Worm (Caenorhabditis elegans): Measurements from ENCODE around the gene R02E4.1.

R02E4.1 gene

DNA sequence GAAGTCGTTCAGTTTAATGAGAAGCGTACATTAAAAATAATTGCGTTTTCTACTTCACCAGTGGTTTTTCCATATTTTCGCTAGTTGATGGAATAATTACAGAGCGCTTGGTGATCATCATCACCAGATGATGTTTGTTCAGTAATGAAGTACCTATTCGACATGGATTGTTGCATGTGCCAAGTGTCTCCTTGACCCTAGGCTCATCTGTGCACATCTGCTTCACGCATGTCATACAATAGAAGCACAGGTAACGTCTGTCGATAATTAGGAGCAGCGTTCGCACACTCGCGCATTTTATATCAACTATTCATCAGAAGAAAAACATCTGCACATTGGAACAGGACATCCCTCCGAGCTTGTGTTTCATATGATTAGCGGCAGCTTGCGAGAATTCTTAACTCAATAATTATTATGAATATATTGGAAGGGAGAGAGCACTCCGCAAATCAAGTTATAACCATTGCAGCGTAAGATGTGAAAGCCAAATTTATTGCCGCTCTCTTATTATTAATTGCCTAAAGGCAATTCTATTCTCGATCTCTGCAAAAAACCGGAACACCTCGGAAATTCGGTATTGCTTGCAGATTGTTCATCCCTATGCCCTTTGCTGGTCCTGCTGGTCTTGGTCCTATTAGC, 20.9 kb upstream of the R02E4.1 start:
- TF ChIP-seq C16A3.4 (tag; optimal IDR thresholded peaks at IDR 0.05) (no peak), nhr-85 (tag) (peak; percentile 21)

ce11 chrX:4123368-4123767, 19.0 kb upstream of the R02E4.1 start:
- TF ChIP-seq tbx-2 (tag; optimal IDR thresholded peaks at IDR 0.05) (peak; percentile 18), fkh-8 (tag; optimal IDR thresholded peaks at IDR 0.05) (peak; percentile 9), lin-39 (tag; optimal IDR thresholded peaks at IDR 0.05) (no peak), fkh-10 (GFP tag; optimal IDR thresholded peaks at IDR 0.05) (peak; percentile 13), lin-14 (GFP tag; optimal IDR thresholded peaks at IDR 0.05) (peak; percentile 64), lsy-2 (tag; optimal IDR thresholded peaks at IDR 0.05) (no peak), C04F5.9 (tag; optimal IDR thresholded peaks at IDR 0.05) (no peak), blmp-1 (tag; optimal IDR thresholded peaks at IDR 0.05) (no peak), unc-86 (tag; optimal IDR thresholded peaks at IDR 0.05) (peak; percentile 6)

ce11 chrX:4120935-4121334, 16.6 kb upstream of the R02E4.1 start, which contains the start of gene F09F9.3:
Gene F09F9.3 (minus strand): TSS chrX:4121035.
- TF ChIP-seq C16A3.4 (tag; optimal IDR thresholded peaks at IDR 0.05) (no peak), efl-1 (optimal IDR thresholded peaks at IDR 0.05) (no peak), efl-1 (GFP tag; optimal IDR thresholded peaks at IDR 0.05 in 1 of 2) (no peak), nhr-90 (tag; optimal IDR thresholded peaks at IDR 0.05; ENCODE audit: poor library complexity) (no peak), zag-1 (tag; optimal IDR thresholded peaks at IDR 0.05) (no peak), snpc-4 (tag; optimal IDR thresholded peaks at IDR 0.05) (no peak), fkh-4 (tag; optimal IDR thresholded peaks at IDR 0.05; ENCODE audit: borderline replicate concordance) (no peak), lir-3 (tag; optimal IDR thresholded peaks at IDR 0.05; ENCODE audit: poor library complexity) (no peak), ceh-63 (GFP tag; optimal IDR thresholded peaks at IDR 0.05) (no peak), Y116A8C.19 (tag; optimal IDR thresholded peaks at IDR 0.05; ENCODE audit: borderline replicate concordance) (no peak), mef-2 (tag; optimal IDR thresholded peaks at IDR 0.05) (no peak), nhr-28 (tag; optimal IDR thresholded peaks at IDR 0.05) (no peak), unc-130 (tag; optimal IDR thresholded peaks at IDR 0.05) (no peak), skn-1 (tag; optimal IDR thresholded peaks at IDR 0.05) (no peak), nhr-77 (tag; optimal IDR thresholded peaks at IDR 0.05) (no peak), lin-13 (GFP tag; optimal IDR thresholded peaks at IDR 0.05) (no peak), fkh-10 (GFP tag; optimal IDR thresholded peaks at IDR 0.05) (no peak), lin-35 (GFP tag; optimal IDR thresholded peaks at IDR 0.05) (no peak), pax-3 (tag; optimal IDR thresholded peaks at IDR 0.05) (no peak)

DNA sequence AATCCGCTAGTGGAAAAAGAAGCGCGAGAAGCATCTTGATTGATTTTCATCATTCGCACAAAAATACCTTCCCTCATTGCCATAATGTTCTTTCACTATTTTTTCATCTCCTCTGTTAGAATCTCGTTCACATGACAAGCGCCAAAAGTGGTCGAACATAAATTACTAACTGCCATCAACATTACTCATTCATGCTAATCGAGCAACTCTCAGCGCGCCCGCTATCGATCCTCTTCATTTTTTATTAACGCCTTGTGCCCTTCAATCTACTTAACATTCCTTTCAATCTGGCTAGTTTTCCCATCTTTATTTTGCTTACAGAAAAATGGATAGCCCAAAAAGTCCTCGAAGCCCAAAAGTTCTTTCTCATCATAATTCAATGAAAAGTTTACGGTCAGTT, 13.3 kb upstream of the R02E4.1 start, which contains the start of gene F09F9.5:
Gene F09F9.5, plus strand, starts transcription at position 301 of the 400 bp plus-strand sequence.
- TF ChIP-seq vab-15 (tag; optimal IDR thresholded peaks at IDR 0.05): no peak
- no peak for TF ChIP-seq snu-23 (GFP tag; optimal IDR thresholded peaks at IDR 0.05)
- TF ChIP-seq elt-3 (tag; optimal IDR thresholded peaks at IDR 0.05): no peak
- no peak for TF ChIP-seq nhr-28 (tag; optimal IDR thresholded peaks at IDR 0.05)
- TF ChIP-seq nhr-12 (tag; optimal IDR thresholded peaks at IDR 0.05): no peak
- no peak for TF ChIP-seq nhr-84 (tag; optimal IDR thresholded peaks at IDR 0.05)
- no peak for TF ChIP-seq lin-39 (tag; optimal IDR thresholded peaks at IDR 0.05)
- TF ChIP-seq lin-14 (GFP tag; optimal IDR thresholded peaks at IDR 0.05): no peak
- TF ChIP-seq tlp-1 (tag; optimal IDR thresholded peaks at IDR 0.05): no peak
- no peak for TF ChIP-seq ets-5 (GFP tag; IDR thresholded peaks at IDR 0.05)
- TF ChIP-seq egl-13 (tag; optimal IDR thresholded peaks at IDR 0.05): no peak

ce11 chrX:4115026-4115425, 10.7 kb upstream of the R02E4.1 start, which contains the start of gene F09F9.1:
Gene F09F9.1 (plus strand): TSS chrX:4115326.
- TF ChIP-seq efl-3 (GFP tag; optimal IDR thresholded peaks at IDR 0.05) (no peak), efl-1 (optimal IDR thresholded peaks at IDR 0.05) (no peak), efl-1 (GFP tag; optimal IDR thresholded peaks at IDR 0.05 in 1 of 2) (peak in 1 of 2 experiments; percentile 55)
